Worm (Caenorhabditis elegans): ENCODE data around the gene Y81G3A.2.
"Not testable (repeated sequence)": the region's sequence is repeated elsewhere in the genome, so short reads cannot be mapped to it uniquely, and the experiment has no call there.

DNA sequence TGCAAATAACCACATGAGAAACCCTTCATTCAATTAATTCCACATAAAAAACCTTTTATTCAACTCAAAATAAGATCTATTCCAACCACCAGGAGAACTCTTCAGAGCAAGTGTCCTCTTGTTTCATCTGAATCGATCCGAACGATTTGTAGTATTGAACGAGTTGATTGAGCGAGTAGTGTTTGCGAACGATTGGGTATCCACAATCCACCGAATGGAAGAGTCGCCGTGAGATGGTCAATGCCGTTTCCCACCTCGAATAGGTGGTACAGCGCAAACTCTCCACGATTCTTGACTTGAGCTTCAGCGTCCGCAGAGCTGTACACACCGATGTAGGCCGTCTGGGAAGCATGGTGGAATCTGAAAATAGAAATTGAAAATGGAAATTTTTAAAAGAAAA, 1.7 kb downstream of the Y81G3A.2 start, which contains the start of gene Y81G3A.6:
- TF ChIP-seq pha-4 (tag; optimal IDR thresholded peaks at IDR 0.05); attf-3 (GFP tag; conservative IDR thresholded peaks at IDR 0.05); nhr-80 (tag; optimal IDR thresholded peaks at IDR 0.05); F49E8.2 (tag; optimal IDR thresholded peaks at IDR 0.05; ENCODE audit: insufficient read depth); ekl-4 (GFP tag; IDR thresholded peaks at IDR 0.05): not testable (repeated sequence)

Measured in whole organism, young adult.